Fruit fly (Drosophila melanogaster): ENCODE measurements around the gene Kaz1-ORFB.

dm6 chr3L:175949-176348 lies 40.5 kb upstream of the Kaz1-ORFB start, which contains the start of gene CG7049:
- TF ChIP-seq cic (GFP tag; optimal IDR thresholded peaks at IDR 0.05) (no peak), CG1620 (GFP tag; optimal IDR thresholded peaks at IDR 0.05) (no peak), Mnt (GFP tag; optimal IDR thresholded peaks at IDR 0.05) (no peak), CG33017 (tag; optimal IDR thresholded peaks at IDR 0.05) (peak; percentile 40), kay (GFP tag; ENCODE audit: borderline replicate concordance) (no peak), cnc (optimal IDR thresholded peaks at IDR 0.05) (no peak), pad (GFP tag; optimal IDR thresholded peaks at IDR 0.05) (no peak), CG7045 (GFP tag; optimal IDR thresholded peaks at IDR 0.05) (no peak), bab1 (GFP tag; optimal IDR thresholded peaks at IDR 0.05) (peak; percentile 50), tj (GFP tag; optimal IDR thresholded peaks at IDR 0.05) (no peak), CG14711 (tag; optimal IDR thresholded peaks at IDR 0.05) (peak; percentile 7), CG5204 (GFP tag; optimal IDR thresholded peaks at IDR 0.05) (no peak), CG7101 (tag; optimal IDR thresholded peaks at IDR 0.05) (no peak)

Data from whole organism, adult.